Fruit fly (Drosophila melanogaster) whole organism, embryonic: ENCODE data around the gene Mtpalpha.

Source experiments
- Atf6 ChIP-seq: fragments of 200-800 bp; sonication (Bioruptor generic); IDR thresholded peaks from 2 replicates; pipeline ENCODE4 v1.3.6; 2022; ENCODE audit warnings: missing biosample characterization, missing genetic modification characterization
- CG1602 ChIP-seq: fragments of 200-800 bp; sonication (Bioruptor generic); optimal IDR thresholded peaks from 3 replicates; lab custom pipeline; 2016; ENCODE audit warnings: missing biosample characterization, missing genetic modification characterization
- CG4282 ChIP-seq: fragments of 200-800 bp; sonication (Bioruptor generic); optimal IDR thresholded peaks from 2 replicates; lab custom pipeline; 2016; ENCODE audit warnings: missing biosample characterization, missing genetic modification characterization
- D ChIP-seq, 2 experiments: fragments of 200-800 bp in 1 of 2; fragments of >200 bp in 1 of 2; sonication (Bioruptor generic) in 1 of 2; optimal IDR thresholded peaks; 2 replicates in 1 of 2; 3 replicates in 1 of 2; lab custom pipeline; 2017; ENCODE audit warnings: mild to moderate bottlenecking in 1 of 2, missing biosample characterization in 1 of 2, missing genetic modification characterization in 1 of 2, missing genetic modification reagents in 1 of 2
- Gug ChIP-seq: fragments of 200-800 bp; sonication (Bioruptor generic); IDR thresholded peaks from 4 replicates; pipeline ENCODE4 v1.3.6; 2022; ENCODE audit warnings: missing biosample characterization, missing genetic modification characterization
- Hr78 ChIP-seq, 2 experiments: fragments of 200-800 bp in 1 of 2; fragments of >200 bp in 1 of 2; sonication (Bioruptor generic) in 1 of 2; optimal IDR thresholded peaks; 2 replicates each; lab custom pipeline; 2017 to 2019; ENCODE audit warnings: missing biosample characterization in 2 of 2, missing genetic modification characterization in 2 of 2, mild to moderate bottlenecking in 1 of 2, moderate library complexity in 1 of 2
- cad ChIP-seq: fragments of >200 bp; optimal IDR thresholded peaks from 2 replicates; lab custom pipeline; 2017; ENCODE audit warnings: missing biosample characterization, missing genetic modification characterization
- ems ChIP-seq: fragments of 200-800 bp; sonication (Bioruptor generic); optimal IDR thresholded peaks from 3 replicates; lab custom pipeline; 2016; ENCODE audit warnings: missing biosample characterization, missing genetic modification characterization
- exex ChIP-seq: fragments of 200-800 bp; sonication (Bioruptor generic); optimal IDR thresholded peaks from 4 replicates; lab custom pipeline; 2018; ENCODE audit warnings: missing biosample characterization, mild to moderate bottlenecking, missing genetic modification characterization, moderate library complexity

DNA sequence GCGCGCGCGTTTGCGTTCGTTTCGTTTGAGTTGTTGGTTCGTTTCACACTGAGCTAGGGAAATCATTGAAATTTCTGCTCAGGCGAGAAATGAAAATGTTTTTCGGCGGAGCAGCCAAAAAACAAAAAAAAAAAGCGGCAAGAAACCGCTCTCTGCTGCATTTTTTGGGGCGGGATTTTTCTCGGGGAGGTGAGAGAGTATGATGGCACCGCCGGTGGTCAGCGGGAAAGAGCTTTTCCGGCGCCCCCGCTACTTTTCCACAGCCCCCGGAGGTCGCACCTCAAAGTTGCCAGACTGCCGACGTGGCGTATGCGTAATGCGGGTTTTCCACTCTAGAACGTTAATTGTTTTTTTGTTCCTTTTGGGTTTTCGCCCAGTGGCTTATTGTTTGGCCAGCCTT, 11.2 kb downstream of the Mtpalpha start, which contains the start of gene CG46468:
- TF ChIP-seq CG1602 (no peak), Hr78 (GFP tag; optimal IDR thresholded peaks at IDR 0.05; lab: Kevin White, UChicago) (no peak), ems (GFP tag; lab: Kevin White, UChicago) (no peak), Atf6 (GFP tag; lab: Robert Waterston, UW) (no peak), D (optimal IDR thresholded peaks at IDR 0.05; lab: Kevin White, UChicago) (no peak), D (GFP tag; optimal IDR thresholded peaks at IDR 0.05; lab: Kevin White, UChicago) (no peak), CG4282 (GFP tag; lab: Kevin White, UChicago) (no peak), exex (tag; lab: Kevin White, UChicago) (no peak), cad (GFP tag; lab: Kevin White, UChicago) (no peak), Gug (no peak)
